Fruit fly (Drosophila melanogaster) whole organism, embryonic: ENCODE results near the gene blot.

ENCODE experiments used
- Asciz ChIP-seq: fragments of 200-800 bp; sonication (Bioruptor generic); optimal IDR thresholded peaks from 2 replicates; lab custom pipeline; 2017; ENCODE audit warnings: missing biosample characterization, mild to moderate bottlenecking, missing genetic modification characterization, missing genetic modification reagents
- Atf3 ChIP-seq: fragments of 200-800 bp; sonication (Bioruptor generic); optimal IDR thresholded peaks from 3 replicates; lab custom pipeline; 2016; ENCODE audit warnings: missing biosample characterization, missing genetic modification characterization
- CG13296 ChIP-seq: fragments of 200-800 bp; sonication (Bioruptor generic); optimal IDR thresholded peaks from 3 replicates; lab custom pipeline; 2018; ENCODE audit warnings: missing biosample characterization, mild to moderate bottlenecking, missing genetic modification characterization
- CG14441 ChIP-seq: fragments of 200-800 bp; sonication (Bioruptor generic); IDR thresholded peaks from 2 replicates; pipeline ENCODE4 v1.3.6; 2022; ENCODE audit warnings: missing biosample characterization, missing genetic modification characterization
- CG15269 ChIP-seq: fragments of 200-800 bp; sonication (Bioruptor generic); optimal IDR thresholded peaks from 2 replicates; lab custom pipeline; 2018; ENCODE audit warnings: missing biosample characterization, mild to moderate bottlenecking, missing genetic modification characterization, moderate library complexity
- CG15514 ChIP-seq: fragments of 200-800 bp; sonication (Bioruptor generic); optimal IDR thresholded peaks from 3 replicates; lab custom pipeline; 2017; ENCODE audit warnings: missing biosample characterization, missing genetic modification characterization, mild to moderate bottlenecking, moderate library complexity, missing genetic modification reagents
- CG15601 ChIP-seq: fragments of 200-800 bp; sonication (Bioruptor generic); optimal IDR thresholded peaks from 3 replicates; lab custom pipeline; 2019; ENCODE audit warnings: missing biosample characterization, mild to moderate bottlenecking, missing genetic modification characterization, moderate library complexity
- CG16813 ChIP-seq: fragments of 200-800 bp; sonication (Bioruptor generic); IDR thresholded peaks from 3 replicates; pipeline ENCODE4 v1.3.6; 2022; ENCODE audit warnings: missing biosample characterization, missing genetic modification characterization; ENCODE audit not compliant: partially characterized antibody
- CG17385 ChIP-seq: fragments of 200-800 bp; sonication (Bioruptor generic); optimal IDR thresholded peaks from 3 replicates; lab custom pipeline; 2018; ENCODE audit warnings: missing biosample characterization, mild to moderate bottlenecking, missing genetic modification characterization
- CG17802 ChIP-seq: fragments of 200-800 bp; sonication (Bioruptor generic); optimal IDR thresholded peaks from 2 replicates; lab custom pipeline; 2018; ENCODE audit warnings: missing biosample characterization, mild to moderate bottlenecking, missing genetic modification characterization, moderate library complexity
- CG1832 ChIP-seq: fragments of 200-800 bp; sonication (Bioruptor generic); optimal IDR thresholded peaks from 2 replicates; lab custom pipeline; 2017; ENCODE audit warnings: missing biosample characterization, mild to moderate bottlenecking, missing genetic modification characterization, inconsistent platforms
- CG2120 ChIP-seq: fragments of 200-800 bp; sonication (Bioruptor generic); optimal IDR thresholded peaks from 3 replicates; lab custom pipeline; 2016; ENCODE audit warnings: missing biosample characterization, missing genetic modification characterization
- CG2678 ChIP-seq: fragments of 200-800 bp; sonication (Bioruptor generic); optimal IDR thresholded peaks from 3 replicates; lab custom pipeline; 2019; ENCODE audit warnings: missing biosample characterization, mild to moderate bottlenecking, missing genetic modification characterization, moderate library complexity
- CG3065 ChIP-seq: fragments of 200-800 bp; sonication (Bioruptor generic); optimal IDR thresholded peaks from 2 replicates; lab custom pipeline; 2016; ENCODE audit warnings: missing biosample characterization, missing genetic modification characterization
- CG34376 ChIP-seq: fragments of 200-800 bp; sonication (Bioruptor generic); optimal IDR thresholded peaks from 2 replicates; lab custom pipeline; 2018; ENCODE audit warnings: missing biosample characterization, mild to moderate bottlenecking, missing genetic modification characterization
- CG4820 ChIP-seq: fragments of 200-800 bp; sonication (Bioruptor generic); optimal IDR thresholded peaks from 3 replicates; lab custom pipeline; 2016; ENCODE audit warnings: missing biosample characterization, missing genetic modification characterization
- CG9817 ChIP-seq: fragments of 200-800 bp; sonication (Bioruptor generic); optimal IDR thresholded peaks from 2 replicates; lab custom pipeline; 2018; ENCODE audit warnings: missing biosample characterization, mild to moderate bottlenecking, missing genetic modification characterization, moderate library complexity
- CHES-1-like ChIP-seq: fragments of 200-800 bp; sonication (Bioruptor generic); optimal IDR thresholded peaks from 2 replicates; lab custom pipeline; 2016; ENCODE audit warnings: missing biosample characterization, missing genetic modification characterization
- D19A ChIP-seq: fragments of 200-800 bp; optimal IDR thresholded peaks from 3 replicates; lab custom pipeline; 2019; ENCODE audit warnings: missing biosample characterization, mild to moderate bottlenecking, missing genetic modification characterization, moderate library complexity
- Fer3 ChIP-seq: fragments of 200-800 bp; sonication (Bioruptor generic); optimal IDR thresholded peaks from 2 replicates; lab custom pipeline; 2018; ENCODE audit warnings: missing biosample characterization, mild to moderate bottlenecking, missing genetic modification characterization, moderate library complexity
- Hmr ChIP-seq: fragments of 200-800 bp; sonication (Bioruptor generic); optimal IDR thresholded peaks from 3 replicates; lab custom pipeline; 2017; ENCODE audit warnings: mild to moderate bottlenecking, missing biosample characterization, missing genetic modification reagents, missing genetic modification characterization
- Hr51 ChIP-seq, 2 experiments: fragments of 200-800 bp; sonication (Bioruptor generic); optimal IDR thresholded peaks; 2 replicates in 1 of 2; 3 replicates in 1 of 2; lab custom pipeline; 2016 to 2018; ENCODE audit warnings: missing biosample characterization in 2 of 2, missing genetic modification characterization in 2 of 2, mild to moderate bottlenecking in 1 of 2, moderate library complexity in 1 of 2
- Med ChIP-seq: fragments of 200-800 bp; sonication (Bioruptor generic); peaks from one replicate; lab custom pipeline; 2016; ENCODE audit warnings: missing biosample characterization, missing genetic modification characterization, mild to moderate bottlenecking, inconsistent platforms, moderate library complexity
- Meics ChIP-seq: fragments of 200-800 bp; sonication (Bioruptor generic); optimal IDR thresholded peaks from 2 replicates; lab custom pipeline; 2017; ENCODE audit warnings: missing biosample characterization, mild to moderate bottlenecking, missing genetic modification characterization
- PHDP ChIP-seq: fragments of 200-800 bp; sonication (Bioruptor generic); optimal IDR thresholded peaks from 3 replicates; lab custom pipeline; 2018; ENCODE audit warnings: missing biosample characterization, mild to moderate bottlenecking, missing genetic modification characterization, moderate library complexity
- Rfx ChIP-seq: fragments of 200-800 bp; sonication (Bioruptor generic); IDR thresholded peaks from 2 replicates; pipeline ENCODE4 v1.3.6; 2022; ENCODE audit warnings: missing biosample characterization, missing genetic modification characterization
- Vsx1 ChIP-seq: fragments of 200-800 bp; sonication (Bioruptor generic); optimal IDR thresholded peaks from 2 replicates; lab custom pipeline; 2017; ENCODE audit warnings: missing biosample characterization, mild to moderate bottlenecking, missing genetic modification characterization, missing genetic modification reagents
- bab2 ChIP-seq: fragments of 200-800 bp; sonication (Bioruptor generic); optimal IDR thresholded peaks from 2 replicates; lab custom pipeline; 2016; ENCODE audit warnings: missing biosample characterization, missing genetic modification characterization
- cad ChIP-seq: fragments of >200 bp; optimal IDR thresholded peaks from 2 replicates; lab custom pipeline; 2017; ENCODE audit warnings: missing biosample characterization, missing genetic modification characterization
- cwo ChIP-seq: fragments of 200-800 bp; sonication (Bioruptor generic); optimal IDR thresholded peaks from 3 replicates; lab custom pipeline; 2017; ENCODE audit warnings: missing biosample characterization, missing genetic modification characterization, mild to moderate bottlenecking, moderate library complexity, missing genetic modification reagents
- dmrt99B ChIP-seq: fragments of 200-800 bp; sonication (Bioruptor generic); optimal IDR thresholded peaks from 2 replicates; lab custom pipeline; 2018; ENCODE audit warnings: missing biosample characterization, mild to moderate bottlenecking, missing genetic modification characterization, moderate library complexity
- dpn ChIP-seq, 2 experiments: fragments of 200-800 bp; sonication (Bioruptor generic); optimal IDR thresholded peaks; 3 replicates each; lab custom pipeline; 2016; ENCODE audit warnings: missing biosample characterization in 2 of 2, missing genetic modification characterization in 2 of 2
- exex ChIP-seq: fragments of 200-800 bp; sonication (Bioruptor generic); optimal IDR thresholded peaks from 4 replicates; lab custom pipeline; 2018; ENCODE audit warnings: missing biosample characterization, mild to moderate bottlenecking, missing genetic modification characterization, moderate library complexity
- jing ChIP-seq: fragments of 200-800 bp; sonication (Bioruptor generic); optimal IDR thresholded peaks from 2 replicates; lab custom pipeline; 2018; ENCODE audit warnings: missing biosample characterization, mild to moderate bottlenecking, missing genetic modification characterization
- lab ChIP-seq: fragments of 200-800 bp; sonication (Bioruptor generic); optimal IDR thresholded peaks from 3 replicates; lab custom pipeline; 2017; ENCODE audit warnings: missing biosample characterization, missing genetic modification characterization, mild to moderate bottlenecking, moderate library complexity, missing genetic modification reagents
- mirr ChIP-seq: fragments of 200-800 bp; sonication (Bioruptor generic); optimal IDR thresholded peaks from 3 replicates; lab custom pipeline; 2018; ENCODE audit warnings: missing biosample characterization, mild to moderate bottlenecking, missing genetic modification characterization
- row ChIP-seq: fragments of 200-800 bp; sonication (Bioruptor generic); IDR thresholded peaks from 3 replicates; pipeline ENCODE4 v1.3.6; 2022; ENCODE audit warnings: missing biosample characterization, missing genetic modification characterization
- slbo ChIP-seq: fragments of 200-800 bp; sonication (Bioruptor generic); IDR thresholded peaks from 2 replicates; pipeline ENCODE4 v1.3.6; 2022; ENCODE audit warnings: missing biosample characterization, missing genetic modification characterization
- stc ChIP-seq: fragments of 200-800 bp; sonication (Bioruptor generic); IDR thresholded peaks from 2 replicates; pipeline ENCODE4 v1.3.6; 2022; ENCODE audit warnings: missing biosample characterization, missing genetic modification characterization
- sug ChIP-seq: fragments of 200-800 bp; optimal IDR thresholded peaks from 2 replicates; lab custom pipeline; 2019; ENCODE audit warnings: missing biosample characterization, mild to moderate bottlenecking, missing genetic modification characterization, moderate library complexity
- wor ChIP-seq: fragments of 200-800 bp; sonication (Bioruptor generic); IDR thresholded peaks from 2 replicates; pipeline ENCODE4 v1.3.6; 2022; ENCODE audit warnings: missing biosample characterization, missing genetic modification characterization
- zf30C ChIP-seq: fragments of 200-800 bp; sonication (Bioruptor generic); optimal IDR thresholded peaks from 3 replicates; lab custom pipeline; 2018; ENCODE audit warnings: missing biosample characterization, mild to moderate bottlenecking, missing genetic modification characterization

blot gene

dm6 chr3L:17430957-17431585 lies 9.8 kb upstream of the blot start (continued):
- TF ChIP-seq stc (GFP tag; lab: Robert Waterston, UW) (no peak), CG17385 (GFP tag; lab: Kevin White, UChicago) (peak; percentile 1), CG15601 (tag; lab: Kevin White, UChicago) (no peak), CG16813 (no peak), CG13296 (GFP tag; lab: Kevin White, UChicago) (peak; percentile 11), CG2120 (GFP tag; lab: Kevin White, UChicago) (peak; percentile 27), CG2678 (tag; lab: Kevin White, UChicago) (peak; percentile 15), sug (peak; percentile 60), cwo (GFP tag; lab: Kevin White, UChicago) (peak; percentile 79), cad (GFP tag; lab: Kevin White, UChicago) (no peak), D19A (peak; percentile 65), CG14441 (peak; percentile 51; the same call in 1 of the 2 replicates), CG15514 (GFP tag; lab: Kevin White, UChicago) (no peak), exex (peak; percentile 90), jing (GFP tag; lab: Kevin White, UChicago) (no peak), Hmr (GFP tag; lab: Kevin White, UChicago) (peak; percentile 49), CHES-1-like (GFP tag; lab: Kevin White, UChicago) (peak; percentile 12), wor (GFP tag; lab: Robert Waterston, UW) (no peak), CG15269 (tag; lab: Kevin White, UChicago) (peak; percentile 33), CG1832 (GFP tag; lab: Kevin White, UChicago) (no peak), Fer3 (tag; lab: Kevin White, UChicago) (peak; percentile 26), CG3065 (GFP tag; lab: Kevin White, UChicago) (no peak), Rfx (GFP tag; lab: Robert Waterston, UW) (peak; percentile 33; the same call in 1 of the 2 replicates), Vsx1 (GFP tag; lab: Kevin White, UChicago) (peak; percentile 7), Meics (peak; percentile 20), Atf3 (GFP tag; lab: Kevin White, UChicago) (no peak), PHDP (tag; lab: Kevin White, UChicago) (peak; percentile 34), bab2 (GFP tag; lab: Kevin White, UChicago) (peak; percentile 11), Hr51 (GFP tag; optimal IDR thresholded peaks at IDR 0.05; lab: Kevin White, UChicago) (peak in 1 of 2 experiments; percentile 31), mirr (peak; percentile 33), CG9817 (tag; lab: Kevin White, UChicago) (peak; percentile 5), dmrt99B (peak; percentile 13), slbo (peak; percentile 43), lab (GFP tag; lab: Kevin White, UChicago) (peak; percentile 40), CG4820 (GFP tag; lab: Kevin White, UChicago) (no peak), CG17802 (no peak), zf30C (GFP tag; lab: Kevin White, UChicago) (no peak), row (GFP tag; lab: Robert Waterston, UW) (peak; percentile 35; the same call in 1 of the 3 replicates), Asciz (GFP tag; lab: Kevin White, UChicago) (peak; percentile 30), CG34376 (peak; percentile 73), Med (GFP tag; lab: Kevin White, UChicago) (peak; percentile 69), dpn (GFP tag; optimal IDR thresholded peaks at IDR 0.05; lab: Kevin White, UChicago) (peak in 1 of 2 experiments; percentile 21)
